Worm (Caenorhabditis elegans): ENCODE data around the gene C25G4.8.

C25G4.8 gene

DNA sequence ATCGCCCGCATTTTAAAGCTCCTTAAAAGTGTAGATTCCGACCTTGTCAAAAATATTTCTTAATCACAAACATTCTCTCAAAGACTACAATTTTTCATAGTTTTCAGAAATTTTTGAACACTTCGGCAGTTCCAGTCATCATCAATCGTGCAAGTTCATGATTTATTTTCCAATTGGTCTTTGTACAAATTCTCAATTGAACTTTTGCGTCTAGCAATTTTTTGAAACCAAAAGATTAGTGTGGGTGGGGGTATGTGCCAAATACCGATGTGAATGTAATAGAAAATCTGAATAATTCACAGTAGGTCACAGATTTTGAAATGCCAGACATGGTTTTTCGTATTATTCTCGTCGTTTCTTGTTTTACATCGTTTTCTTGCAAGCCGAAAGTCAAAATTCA lies 24.9 kb downstream of the C25G4.8 start, which contains the start of gene clec-185:
Gene clec-185 (plus strand): TSS at position 301 of the 400 bp plus-strand sequence.
- no peak for TF ChIP-seq lsy-12 (tag; optimal IDR thresholded peaks at IDR 0.05)
- TF ChIP-seq elt-1 (tag; optimal IDR thresholded peaks at IDR 0.05): no peak
- TF ChIP-seq egl-5 (tag; optimal IDR thresholded peaks at IDR 0.05): no peak
- no peak for TF ChIP-seq nhr-67 (tag; optimal IDR thresholded peaks at IDR 0.05)
- TF ChIP-seq jun-1 (tag; optimal IDR thresholded peaks at IDR 0.05): no peak
- no peak for TF ChIP-seq hmg-11 (tag; optimal IDR thresholded peaks at IDR 0.05)
- no peak for TF ChIP-seq ceh-16 (tag; optimal IDR thresholded peaks at IDR 0.05)

DNA sequence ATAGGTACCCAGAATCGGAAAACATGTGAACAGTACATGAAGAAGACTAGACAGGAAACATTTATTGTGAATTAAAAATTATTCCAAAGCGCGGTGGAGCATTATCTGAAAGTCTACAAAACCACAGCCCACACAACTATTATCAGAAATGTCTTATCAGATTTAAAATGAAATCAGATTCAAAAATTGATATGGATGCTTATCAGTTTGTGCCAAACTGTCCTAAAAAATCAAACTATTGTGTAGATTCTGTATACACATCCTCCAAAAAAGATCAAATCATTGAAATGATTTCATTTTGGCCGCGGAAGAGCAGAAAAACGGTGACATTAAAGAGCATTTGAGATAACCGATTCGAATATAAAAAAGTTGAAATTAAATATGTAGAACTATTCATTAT lies 27.8 kb downstream of the C25G4.8 start, which contains the start of gene irg-4:
Gene irg-4 (plus strand): TSS at position 392 of the 400 bp plus-strand sequence.
- TF ChIP-seq nhr-77 (tag; optimal IDR thresholded peaks at IDR 0.05) (no peak), lsy-12 (tag; optimal IDR thresholded peaks at IDR 0.05) (no peak), ama-1 (optimal IDR thresholded peaks at IDR 0.05) (no peak), tbx-2 (tag; optimal IDR thresholded peaks at IDR 0.05) (no peak), nhr-23 (tag; optimal IDR thresholded peaks at IDR 0.05) (no peak), pqm-1 (tag; optimal IDR thresholded peaks at IDR 0.05) (peak; percentile 91), nhr-237 (tag; optimal IDR thresholded peaks at IDR 0.05) (no peak), elt-2 (tag; optimal IDR thresholded peaks at IDR 0.05) (peak; percentile 96), ceh-28 (tag; optimal IDR thresholded peaks at IDR 0.05) (no peak), egl-5 (tag; optimal IDR thresholded peaks at IDR 0.05) (no peak), unc-62 (GFP tag; optimal IDR thresholded peaks at IDR 0.05) (no peak), pha-4 (tag; optimal IDR thresholded peaks at IDR 0.05) (no peak), sea-2 (GFP tag; optimal IDR thresholded peaks at IDR 0.05) (no peak), snpc-4 (tag; optimal IDR thresholded peaks at IDR 0.05) (no peak), nhr-43 (tag; optimal IDR thresholded peaks at IDR 0.05; ENCODE audit: poor library complexity, severe bottlenecking) (no peak), nhr-11 (tag; optimal IDR thresholded peaks at IDR 0.05) (no peak), nhr-25 (tag; optimal IDR thresholded peaks at IDR 0.05) (no peak), hmg-11 (tag; optimal IDR thresholded peaks at IDR 0.05) (no peak), jun-1 (tag; optimal IDR thresholded peaks at IDR 0.05) (peak; percentile 23), ceh-82 (tag; optimal IDR thresholded peaks at IDR 0.05) (no peak), zag-1 (tag; optimal IDR thresholded peaks at IDR 0.05) (no peak), ceh-9 (tag; optimal IDR thresholded peaks at IDR 0.05) (no peak), nhr-12 (tag; optimal IDR thresholded peaks at IDR 0.05) (no peak)

DNA sequence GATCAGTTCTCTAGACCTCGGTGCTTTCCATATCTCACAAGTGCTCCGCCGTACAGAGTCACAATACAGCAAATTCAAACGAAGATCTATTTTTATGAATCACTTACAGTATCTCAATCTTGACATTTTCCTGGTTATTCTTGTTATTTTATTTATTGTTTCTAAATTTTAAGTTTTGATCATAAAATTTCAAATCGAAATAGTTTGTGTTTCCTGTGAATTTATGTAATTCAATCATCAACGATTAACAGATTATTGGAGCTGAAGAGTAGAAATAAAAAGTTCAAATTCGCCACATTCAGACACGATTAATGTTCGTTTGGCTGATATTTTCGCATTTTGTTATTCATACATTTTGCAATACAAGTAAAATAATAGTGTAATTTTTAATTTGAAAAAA lies 30.9 kb downstream of the C25G4.8 start, which contains the start of gene clec-184:
Gene clec-184 (plus strand): TSS at position 301 of the 400 bp plus-strand sequence.
- TF ChIP-seq eor-1 (tag; optimal IDR thresholded peaks at IDR 0.05) (no peak), ztf-4 (tag; optimal IDR thresholded peaks at IDR 0.05) (no peak), nhr-43 (tag; optimal IDR thresholded peaks at IDR 0.05; ENCODE audit: poor library complexity, severe bottlenecking) (no peak), elt-2 (tag; optimal IDR thresholded peaks at IDR 0.05) (no peak), aly-2 (tag; optimal IDR thresholded peaks at IDR 0.05) (no peak), nhr-12 (tag; optimal IDR thresholded peaks at IDR 0.05) (no peak), ceh-16 (tag; optimal IDR thresholded peaks at IDR 0.05) (no peak), hmg-11 (tag; optimal IDR thresholded peaks at IDR 0.05) (no peak), ztf-11 (tag; optimal IDR thresholded peaks at IDR 0.05) (no peak), mml-1 (tag; optimal IDR thresholded peaks at IDR 0.05) (no peak), nhr-76 (tag; optimal IDR thresholded peaks at IDR 0.05) (no peak), R02D3.7 (tag; optimal IDR thresholded peaks at IDR 0.05) (no peak), unc-62 (GFP tag; optimal IDR thresholded peaks at IDR 0.05) (no peak), elt-1 (tag; optimal IDR thresholded peaks at IDR 0.05) (no peak), sea-2 (GFP tag; optimal IDR thresholded peaks at IDR 0.05) (no peak), ama-1 (optimal IDR thresholded peaks at IDR 0.05) (no peak), ZK546.5 (tag; optimal IDR thresholded peaks at IDR 0.05) (no peak), mdl-1 (tag; optimal IDR thresholded peaks at IDR 0.05) (no peak), nhr-11 (tag; optimal IDR thresholded peaks at IDR 0.05) (no peak)

DNA sequence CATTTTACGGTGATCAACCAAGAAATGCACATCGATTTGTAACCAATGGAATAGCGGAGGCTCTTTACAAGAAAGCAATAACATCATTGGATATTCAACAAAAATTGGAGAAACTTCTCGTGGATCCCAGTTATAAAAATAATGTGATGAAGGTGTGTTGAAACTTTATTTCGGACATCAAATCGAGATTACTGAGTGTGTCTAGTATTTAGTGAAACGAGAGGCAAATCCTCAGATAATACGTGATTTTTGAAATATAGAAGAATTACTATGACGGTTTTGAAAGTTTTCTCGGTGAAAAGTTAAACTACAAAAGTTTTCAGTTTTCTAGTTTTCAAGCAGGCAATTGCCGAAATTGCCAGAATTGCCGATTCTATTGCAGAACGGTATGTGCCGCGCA lies 31.5 kb downstream of the C25G4.8 start:
- TF ChIP-seq lin-39 (tag; optimal IDR thresholded peaks at IDR 0.05): no peak
- no peak for TF ChIP-seq skn-1 (tag; optimal IDR thresholded peaks at IDR 0.05)
- no peak for TF ChIP-seq lsy-12 (tag; optimal IDR thresholded peaks at IDR 0.05)
- TF ChIP-seq elt-1 (tag; optimal IDR thresholded peaks at IDR 0.05): no peak
- no peak for TF ChIP-seq ceh-28 (tag; optimal IDR thresholded peaks at IDR 0.05)
- no peak for TF ChIP-seq aly-2 (tag; optimal IDR thresholded peaks at IDR 0.05)
- TF ChIP-seq nfya-1 (tag; optimal IDR thresholded peaks at IDR 0.05; ENCODE audit: insufficient read depth): no peak
- no peak for TF ChIP-seq R02D3.7 (tag; optimal IDR thresholded peaks at IDR 0.05)
- no peak for TF ChIP-seq egl-5 (tag; optimal IDR thresholded peaks at IDR 0.05)
- no peak for TF ChIP-seq nhr-11 (tag; optimal IDR thresholded peaks at IDR 0.05)
- TF ChIP-seq nhr-23 (tag; optimal IDR thresholded peaks at IDR 0.05): no peak
- TF ChIP-seq lin-15B (tag; optimal IDR thresholded peaks at IDR 0.05): no peak

All from whole organism, L3 larva.